Fruit fly (Drosophila melanogaster) whole organism: ENCODE measurements around the gene Slimp.

Source experiments
- CG8478 ChIP-seq: fragments of >200 bp; optimal IDR thresholded peaks from 2 replicates; lab custom pipeline; 2018; ENCODE audit warnings: inconsistent platforms
- Dll ChIP-seq: fragments of >200 bp; optimal IDR thresholded peaks from 2 replicates; lab custom pipeline; 2017
- pan ChIP-seq: fragments of >200 bp; optimal IDR thresholded peaks from 2 replicates; lab custom pipeline; 2017
- usp ChIP-seq: fragments of >200 bp; optimal IDR thresholded peaks from 2 replicates; lab custom pipeline; 2017; ENCODE audit warnings: missing biosample characterization, missing genetic modification characterization, mixed read lengths

DNA sequence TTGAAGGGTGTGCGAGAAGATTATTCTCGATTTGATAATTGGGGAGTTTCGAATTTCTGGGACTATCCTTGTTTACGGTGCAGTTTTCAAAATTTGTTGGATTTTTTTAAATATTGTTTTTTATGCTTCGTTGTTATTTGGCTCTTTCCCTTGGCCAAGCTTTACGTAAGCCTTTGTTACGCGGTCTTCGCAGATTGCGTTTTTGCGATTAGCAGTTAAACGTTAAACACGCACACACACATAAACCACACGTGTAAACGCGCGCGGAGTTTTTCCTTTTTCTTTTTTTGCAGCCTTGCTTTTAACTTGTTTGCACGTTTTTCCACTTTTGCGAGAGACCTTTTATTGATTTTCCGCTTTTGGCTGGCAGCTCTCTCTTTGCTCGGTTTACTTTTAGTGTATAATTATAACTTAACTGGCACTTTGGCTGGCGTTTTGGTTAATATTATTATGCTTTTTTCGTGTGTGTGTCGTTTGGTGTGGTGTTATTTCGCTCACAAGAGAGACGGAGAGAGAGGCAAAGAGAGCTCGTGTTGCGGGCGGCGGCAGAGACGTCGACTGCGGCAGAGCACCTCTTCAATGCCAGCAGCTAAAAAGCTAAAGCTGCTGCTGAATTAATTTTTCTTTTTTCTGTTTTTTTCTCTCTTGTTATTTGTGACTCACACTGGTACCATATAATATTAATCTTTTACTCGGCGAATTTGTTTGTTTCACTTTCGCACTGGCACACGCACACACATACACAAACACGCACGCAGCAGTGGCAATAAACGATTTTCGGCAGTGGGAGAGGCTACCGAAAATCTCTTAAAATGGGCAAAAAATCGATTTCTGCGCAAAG is 44.1 kb downstream of the Slimp start:
- no peak for TF ChIP-seq usp (GFP tag; lab: Kevin White, UChicago)
- no peak for TF ChIP-seq Dll (lab: Kevin White, UChicago)
- no peak for TF ChIP-seq CG8478 (lab: Kevin White, UChicago)
- TF ChIP-seq pan (lab: Kevin White, UChicago) = no peak
